Fruit fly (Drosophila melanogaster) whole organism, pupa: ENCODE measurements around the gene CG32320.

Source experiments
- CG10348 ChIP-seq: fragments of 200-800 bp; sonication (Bioruptor generic); IDR thresholded peaks from 2 replicates; pipeline ENCODE4 v1.3.6; 2022; ENCODE audit warnings: missing biosample characterization, missing genetic modification characterization
- CG12605 ChIP-seq: fragments of 200-800 bp; sonication (Bioruptor generic); IDR thresholded peaks from 2 replicates; pipeline ENCODE4 v1.3.6; 2022; ENCODE audit warnings: missing biosample characterization, missing genetic modification characterization
- CG13204 ChIP-seq: fragments of 200-800 bp; sonication (Bioruptor generic); optimal IDR thresholded peaks from 2 replicates; lab custom pipeline; 2018; ENCODE audit warnings: missing biosample characterization, mild to moderate bottlenecking, missing genetic modification characterization, moderate library complexity
- CG14655 ChIP-seq: fragments of 200-800 bp; sonication (Bioruptor generic); optimal IDR thresholded peaks from 3 replicates; lab custom pipeline; 2017; ENCODE audit warnings: mild to moderate bottlenecking, missing biosample characterization, missing genetic modification reagents, missing genetic modification characterization
- CG15710 ChIP-seq: fragments of 200-800 bp; sonication (Bioruptor generic); optimal IDR thresholded peaks from 2 replicates; lab custom pipeline; 2018; ENCODE audit warnings: missing biosample characterization, mild to moderate bottlenecking, missing genetic modification characterization, moderate library complexity
- CG17806 ChIP-seq: fragments of 200-800 bp; sonication (Bioruptor generic); optimal IDR thresholded peaks from 2 replicates; lab custom pipeline; 2018; ENCODE audit warnings: missing biosample characterization, mild to moderate bottlenecking, missing genetic modification characterization, moderate library complexity
- CG32121 ChIP-seq: fragments of 200-800 bp; sonication (Bioruptor generic); IDR thresholded peaks from 2 replicates; pipeline ENCODE4 v1.3.6; 2022; ENCODE audit warnings: missing biosample characterization, missing genetic modification characterization
- CG34367 ChIP-seq: fragments of 200-800 bp; sonication (Bioruptor generic); optimal IDR thresholded peaks from 2 replicates; lab custom pipeline; 2018; ENCODE audit warnings: missing biosample characterization, mild to moderate bottlenecking, missing genetic modification characterization
- CG4496 ChIP-seq: fragments of 200-800 bp; sonication (Bioruptor generic); IDR thresholded peaks from 3 replicates; pipeline ENCODE4 v1.3.6; 2022; ENCODE audit warnings: missing biosample characterization, missing genetic modification characterization
- CG8159 ChIP-seq: fragments of 200-800 bp; sonication (Bioruptor generic); optimal IDR thresholded peaks from 3 replicates; lab custom pipeline; 2018; ENCODE audit warnings: missing biosample characterization, mild to moderate bottlenecking, missing genetic modification characterization, moderate library complexity
- CG8301 ChIP-seq: fragments of 200-800 bp; sonication (Bioruptor generic); optimal IDR thresholded peaks from 2 replicates; lab custom pipeline; 2018; ENCODE audit warnings: missing biosample characterization, mild to moderate bottlenecking, missing genetic modification characterization
- CG9948 ChIP-seq: fragments of 200-800 bp; sonication (Bioruptor generic); optimal IDR thresholded peaks from 2 replicates; lab custom pipeline; 2018; ENCODE audit warnings: missing biosample characterization, mild to moderate bottlenecking, missing genetic modification characterization, moderate library complexity
- D1 ChIP-seq: fragments of 200-800 bp; sonication (Bioruptor generic); optimal IDR thresholded peaks from 2 replicates; lab custom pipeline; 2018; ENCODE audit warnings: missing biosample characterization, mild to moderate bottlenecking, missing genetic modification characterization, moderate library complexity
- EcR ChIP-seq: fragments of 200-800 bp; sonication (Bioruptor generic); optimal IDR thresholded peaks from 3 replicates; lab custom pipeline; 2019; ENCODE audit warnings: missing biosample characterization, missing genetic modification characterization, mild to moderate bottlenecking, moderate library complexity, missing genetic modification reagents
- Ets98B ChIP-seq: fragments of 200-800 bp; sonication (Bioruptor generic); IDR thresholded peaks from 2 replicates; pipeline ENCODE4 v1.3.6; 2022; ENCODE audit warnings: missing biosample characterization, missing genetic modification characterization
- Pif1A ChIP-seq: fragments of 200-800 bp; sonication (Bioruptor generic); optimal IDR thresholded peaks from 3 replicates; lab custom pipeline; 2016; ENCODE audit warnings: missing biosample characterization, missing genetic modification characterization
- Pif1B ChIP-seq: fragments of 200-800 bp; sonication (Bioruptor generic); optimal IDR thresholded peaks from 3 replicates; lab custom pipeline; 2016; ENCODE audit warnings: missing biosample characterization, missing genetic modification characterization
- Snoo ChIP-seq: fragments of 200-800 bp; sonication (Bioruptor generic); optimal IDR thresholded peaks from 3 replicates; lab custom pipeline; 2017; ENCODE audit warnings: missing biosample characterization, mild to moderate bottlenecking, missing genetic modification characterization, inconsistent platforms
- fd96Ca ChIP-seq: fragments of 200-800 bp; sonication (Bioruptor generic); IDR thresholded peaks from 3 replicates; pipeline ENCODE4 v1.3.6; 2022; ENCODE audit warnings: missing biosample characterization, missing genetic modification characterization
- gl ChIP-seq: fragments of 200-800 bp; sonication (Bioruptor generic); optimal IDR thresholded peaks from 2 replicates; lab custom pipeline; 2018; ENCODE audit warnings: missing biosample characterization, mild to moderate bottlenecking, missing genetic modification characterization
- rn ChIP-seq: fragments of 200-800 bp; sonication (Bioruptor generic); IDR thresholded peaks from 2 replicates; pipeline ENCODE4 v1.3.6; 2022; ENCODE audit warnings: missing biosample characterization, missing genetic modification characterization

CG32320 gene

DNA sequence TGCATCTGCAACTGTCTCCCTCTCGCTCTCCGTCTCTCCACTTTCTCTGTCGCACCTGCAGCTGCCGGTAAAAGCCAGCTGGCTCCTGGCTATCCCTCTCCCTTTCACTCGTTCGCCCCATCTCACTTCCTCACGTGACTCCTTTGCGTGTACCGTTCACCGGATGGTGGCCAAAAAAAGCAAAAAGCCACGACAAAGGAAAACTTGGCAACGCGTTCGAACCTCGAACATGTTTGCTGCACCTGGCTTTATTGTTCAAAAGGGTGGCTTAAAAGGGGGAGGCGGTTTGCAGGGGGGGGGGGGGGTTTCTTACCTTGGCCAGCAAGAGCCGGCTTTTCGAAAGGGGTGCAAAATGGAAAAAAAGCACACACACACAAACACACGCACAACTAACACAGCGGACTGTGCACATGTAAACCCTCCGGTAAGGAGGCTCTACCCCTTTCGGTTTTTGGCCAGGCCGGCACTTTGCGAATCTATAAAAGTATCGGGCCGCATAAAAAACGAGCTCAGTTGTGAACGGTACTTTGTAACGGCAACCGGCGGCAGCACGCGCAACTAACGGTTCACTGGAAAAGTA is 28.2 kb upstream of the CG32320 start, which contains the start of gene ru:
ru (plus strand) TSS at position 530 of the 580 bp plus-strand sequence.
- TF ChIP-seq Ets98B (GFP tag; lab: Robert Waterston, UW) (no peak), CG13204 (GFP tag; lab: Kevin White, UChicago) (peak; percentile 34), Pif1A (no peak), CG4496 (peak; percentile 24; the same call in 1 of the 3 replicates), CG17806 (tag; lab: Kevin White, UChicago) (no peak), D1 (tag; lab: Kevin White, UChicago) (no peak)
- TF ChIP-seq, all 21 proteins: peak for 2

dm6 chr3L:1370939-1371338 is 27.4 kb upstream of the CG32320 start:
- TF ChIP-seq CG32121 (GFP tag; lab: Robert Waterston, UW) (peak; percentile 83), CG4496 (0 out of 3 replicates have a peak, but pooled peaks have one; percentile 28), gl (tag; lab: Kevin White, UChicago) (no peak), Snoo (no peak), CG17806 (tag; lab: Kevin White, UChicago) (peak; percentile 14), rn (GFP tag; lab: Robert Waterston, UW) (no peak), Ets98B (GFP tag; lab: Robert Waterston, UW) (peak; percentile 69), CG8159 (tag; lab: Kevin White, UChicago) (peak; percentile 25), CG8301 (peak; percentile 9), Pif1B (GFP tag; lab: Kevin White, UChicago) (no peak), CG34367 (tag; lab: Kevin White, UChicago) (no peak), EcR (GFP tag; lab: Kevin White, UChicago) (no peak), CG10348 (GFP tag; lab: Robert Waterston, UW) (no peak), CG12605 (GFP tag; lab: Robert Waterston, UW) (peak; percentile 46; the same call in 1 of the 2 replicates), CG13204 (GFP tag; lab: Kevin White, UChicago) (no peak), CG9948 (tag; lab: Kevin White, UChicago) (no peak), CG14655 (GFP tag; lab: Kevin White, UChicago) (peak; percentile 6), CG15710 (tag; lab: Kevin White, UChicago) (peak; percentile 20), Pif1A (peak; percentile 36), fd96Ca (GFP tag; lab: Robert Waterston, UW) (peak; percentile 72; the same call in 2 of the 3 replicates), D1 (tag; lab: Kevin White, UChicago) (no peak)

DNA sequence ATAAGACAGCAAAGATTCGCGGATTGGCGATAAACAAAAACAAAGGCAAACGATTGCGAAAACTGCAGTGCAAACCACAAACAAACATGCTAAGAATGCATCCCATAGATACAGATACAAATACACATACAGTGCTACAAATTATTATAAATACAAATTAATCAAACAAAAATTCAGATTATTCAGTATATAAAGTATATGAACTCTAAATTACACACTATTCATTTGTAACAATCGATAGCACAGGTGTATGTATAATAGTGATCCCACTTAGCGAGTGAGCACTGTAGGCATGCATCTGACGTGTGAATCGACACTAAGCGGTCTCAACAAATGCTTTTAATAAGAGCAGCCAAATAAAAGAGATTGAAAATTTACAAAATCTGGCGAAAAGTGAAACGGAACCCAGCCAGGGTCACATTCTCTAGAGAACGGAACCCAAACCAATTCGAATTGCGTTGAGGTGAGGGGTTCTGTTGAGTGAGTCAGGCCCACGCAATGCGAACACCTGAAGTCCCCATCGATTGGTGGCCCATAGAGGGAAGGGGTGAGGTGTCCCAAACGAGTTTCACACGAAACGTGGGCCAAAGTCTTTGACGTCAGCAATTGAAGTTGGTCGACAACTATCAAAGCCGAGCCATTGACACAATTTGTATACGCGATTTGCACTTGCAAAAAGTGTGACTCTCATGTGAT is 23.8 kb upstream of the CG32320 start:
- TF ChIP-seq rn (GFP tag; lab: Robert Waterston, UW) = 0 out of 2 replicates have a peak, but pooled peaks have one; percentile 44
- peak; percentile 45 for TF ChIP-seq Snoo
- no peak for TF ChIP-seq EcR (GFP tag; lab: Kevin White, UChicago)
- TF ChIP-seq CG32121 (GFP tag; lab: Robert Waterston, UW) = peak; percentile 86
- TF ChIP-seq Ets98B (GFP tag; lab: Robert Waterston, UW) = peak; percentile 65
- no peak for TF ChIP-seq gl (tag; lab: Kevin White, UChicago)
- peak; percentile 35 for TF ChIP-seq CG9948 (tag; lab: Kevin White, UChicago)
- TF ChIP-seq Pif1B (GFP tag; lab: Kevin White, UChicago) = no peak
- no peak for TF ChIP-seq CG13204 (GFP tag; lab: Kevin White, UChicago)
- TF ChIP-seq CG12605 (GFP tag; lab: Robert Waterston, UW) = peak; percentile 16; the same call in 1 of the 2 replicates
- peak; percentile 55 for TF ChIP-seq Pif1A
- peak; percentile 34 for TF ChIP-seq CG8159 (tag; lab: Kevin White, UChicago)
- peak; percentile 47 for TF ChIP-seq CG34367 (tag; lab: Kevin White, UChicago)
- peak; percentile 49 for TF ChIP-seq CG15710 (tag; lab: Kevin White, UChicago)
- peak; percentile 77 for TF ChIP-seq fd96Ca (GFP tag; lab: Robert Waterston, UW)
- peak; percentile 34 for TF ChIP-seq CG14655 (GFP tag; lab: Kevin White, UChicago)
- peak; percentile 44 for TF ChIP-seq CG8301
- TF ChIP-seq CG4496 = peak; percentile 85
- peak; percentile 54; the same call in 1 of the 2 replicates for TF ChIP-seq CG10348 (GFP tag; lab: Robert Waterston, UW)

DNA sequence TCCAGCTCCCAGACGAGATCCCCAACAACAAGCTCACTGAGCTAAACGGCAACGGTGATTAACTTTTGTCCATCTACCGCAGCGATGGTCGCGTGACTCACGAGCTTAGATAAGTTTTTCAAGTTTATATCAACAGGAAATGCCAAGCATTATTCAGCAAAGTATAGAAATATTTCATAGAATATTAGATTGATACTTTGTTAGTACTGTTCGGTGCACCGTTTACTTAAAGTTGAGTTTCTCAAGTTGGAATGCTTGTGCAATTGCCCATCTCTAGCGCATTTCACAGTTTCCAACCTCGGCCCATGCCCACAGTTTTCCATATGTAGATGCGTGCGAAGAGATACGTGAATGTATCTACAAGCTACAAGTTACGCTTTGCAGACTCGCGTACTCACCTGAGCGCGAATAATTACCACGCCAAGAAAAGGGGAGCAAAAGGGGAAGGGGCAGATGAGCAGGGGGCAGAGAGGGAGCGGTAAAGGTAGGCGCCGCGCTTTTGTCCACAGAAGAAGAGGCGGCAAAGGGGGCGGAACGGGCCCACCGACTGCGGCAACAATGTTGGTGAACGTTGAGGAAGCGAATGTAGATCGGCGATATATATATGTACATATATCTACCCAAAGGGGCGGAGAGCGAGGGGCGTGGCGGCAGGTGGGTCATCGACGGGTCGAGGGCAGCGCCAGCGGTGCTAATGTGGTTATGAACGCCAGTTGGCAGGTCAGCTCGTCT is 22.2 kb upstream of the CG32320 start:
- TF ChIP-seq CG17806 (tag; lab: Kevin White, UChicago) = peak; percentile 70
- peak; percentile 61 for TF ChIP-seq Pif1B (GFP tag; lab: Kevin White, UChicago)
- peak; percentile 82 for TF ChIP-seq CG14655 (GFP tag; lab: Kevin White, UChicago)
- peak; percentile 87 for TF ChIP-seq CG4496
- TF ChIP-seq CG13204 (GFP tag; lab: Kevin White, UChicago) = peak; percentile 29
- TF ChIP-seq rn (GFP tag; lab: Robert Waterston, UW) = 0 out of 2 replicates have a peak, but pooled peaks have one; percentile 12
- TF ChIP-seq CG10348 (GFP tag; lab: Robert Waterston, UW) = no peak
- peak; percentile 46; the same call in 1 of the 2 replicates for TF ChIP-seq CG12605 (GFP tag; lab: Robert Waterston, UW)
- peak; percentile 57 for TF ChIP-seq CG34367 (tag; lab: Kevin White, UChicago)
- TF ChIP-seq CG15710 (tag; lab: Kevin White, UChicago) = peak; percentile 57
- peak; percentile 69 for TF ChIP-seq CG8159 (tag; lab: Kevin White, UChicago)
- TF ChIP-seq D1 (tag; lab: Kevin White, UChicago) = no peak
- peak; percentile 80; the same call in 1 of the 2 replicates for TF ChIP-seq CG32121 (GFP tag; lab: Robert Waterston, UW)
- TF ChIP-seq CG9948 (tag; lab: Kevin White, UChicago) = peak; percentile 42
- peak; percentile 85 for TF ChIP-seq Ets98B (GFP tag; lab: Robert Waterston, UW)
- TF ChIP-seq Snoo = no peak
- peak; percentile 74 for TF ChIP-seq Pif1A
- TF ChIP-seq gl (tag; lab: Kevin White, UChicago) = peak; percentile 28
- TF ChIP-seq CG8301 = peak; percentile 72
- peak; percentile 84 for TF ChIP-seq fd96Ca (GFP tag; lab: Robert Waterston, UW)
- no peak for TF ChIP-seq EcR (GFP tag; lab: Kevin White, UChicago)
